Fruit fly (Drosophila melanogaster): ENCODE results near the gene CG6470.

The CG6470 gene

dm6 chrX:18510884-18511283 lies 3.8 kb downstream of the CG6470 start:
- TF ChIP-seq Snoo (tag; optimal IDR thresholded peaks at IDR 0.05), result no peak
- no peak for TF ChIP-seq D1 (tag; optimal IDR thresholded peaks at IDR 0.05)
- TF ChIP-seq rn (GFP tag; IDR thresholded peaks at IDR 0.05), result no peak
- no peak for TF ChIP-seq CG4496 (GFP tag; IDR thresholded peaks at IDR 0.05)
- no peak for TF ChIP-seq Ets98B (GFP tag; IDR thresholded peaks at IDR 0.05)
- no peak for TF ChIP-seq CG8159 (tag; optimal IDR thresholded peaks at IDR 0.05)
- TF ChIP-seq CG17806 (tag; optimal IDR thresholded peaks at IDR 0.05), result no peak
- no peak for TF ChIP-seq CG14655 (GFP tag; optimal IDR thresholded peaks at IDR 0.05)
- TF ChIP-seq Pif1A (GFP tag; optimal IDR thresholded peaks at IDR 0.05), result no peak

- TF ChIP-seq Pif1A (GFP tag; optimal IDR thresholded peaks at IDR 0.05) (no peak), CG8159 (tag; optimal IDR thresholded peaks at IDR 0.05) (no peak), rn (GFP tag; IDR thresholded peaks at IDR 0.05) (no peak), CG14655 (GFP tag; optimal IDR thresholded peaks at IDR 0.05) (no peak), Pif1B (GFP tag; optimal IDR thresholded peaks at IDR 0.05) (no peak), CG13204 (GFP tag; optimal IDR thresholded peaks at IDR 0.05) (no peak), CG4496 (GFP tag; IDR thresholded peaks at IDR 0.05) (no peak), CG34367 (tag; optimal IDR thresholded peaks at IDR 0.05) (no peak), Snoo (tag; optimal IDR thresholded peaks at IDR 0.05) (no peak), CG12605 (GFP tag; IDR thresholded peaks at IDR 0.05) (no peak), CG32121 (GFP tag; IDR thresholded peaks at IDR 0.05) (no peak)
These were observed 5.2 kb downstream of the CG6470 start for dm6 chrX:18509430-18509829.

dm6 chrX:18508565-18508964 lies 6.1 kb downstream of the CG6470 start:
- TF ChIP-seq gl (tag; optimal IDR thresholded peaks at IDR 0.05) (no peak), rn (GFP tag; IDR thresholded peaks at IDR 0.05) (no peak), CG9948 (tag; optimal IDR thresholded peaks at IDR 0.05) (no peak)

- TF ChIP-seq CG9948 (tag; optimal IDR thresholded peaks at IDR 0.05), result peak; percentile 57
- peak; percentile 57 for TF ChIP-seq CG8159 (tag; optimal IDR thresholded peaks at IDR 0.05)
- TF ChIP-seq CG10348 (GFP tag; IDR thresholded peaks at IDR 0.05), result no peak
- TF ChIP-seq rn (GFP tag; IDR thresholded peaks at IDR 0.05), result peak; percentile 70; the same call in 1 of the 2 replicates
- peak; percentile 77 for TF ChIP-seq Pif1A (GFP tag; optimal IDR thresholded peaks at IDR 0.05)
- TF ChIP-seq Snoo (tag; optimal IDR thresholded peaks at IDR 0.05), result peak; percentile 49
- peak; percentile 65 for TF ChIP-seq CG17806 (tag; optimal IDR thresholded peaks at IDR 0.05)
- peak; percentile 86 for TF ChIP-seq Ets98B (GFP tag; IDR thresholded peaks at IDR 0.05)
- peak; percentile 83 for TF ChIP-seq fd96Ca (GFP tag; IDR thresholded peaks at IDR 0.05)
- peak; percentile 3 for TF ChIP-seq EcR (GFP tag; optimal IDR thresholded peaks at IDR 0.05)
- TF ChIP-seq CG12605 (GFP tag; IDR thresholded peaks at IDR 0.05), result peak; percentile 85
- TF ChIP-seq CG8301 (tag; optimal IDR thresholded peaks at IDR 0.05), result peak; percentile 69
- no peak for TF ChIP-seq CG14655 (GFP tag; optimal IDR thresholded peaks at IDR 0.05)
- TF ChIP-seq Pif1B (GFP tag; optimal IDR thresholded peaks at IDR 0.05), result peak; percentile 71
- TF ChIP-seq CG15710 (tag; optimal IDR thresholded peaks at IDR 0.05), result peak; percentile 38
- peak; percentile 30 for TF ChIP-seq gl (tag; optimal IDR thresholded peaks at IDR 0.05)
- peak; percentile 82 for TF ChIP-seq CG32121 (GFP tag; IDR thresholded peaks at IDR 0.05)
- TF ChIP-seq CG4496 (GFP tag; IDR thresholded peaks at IDR 0.05), result peak; percentile 92
- TF ChIP-seq D1 (tag; optimal IDR thresholded peaks at IDR 0.05), result peak; percentile 17
- peak; percentile 67 for TF ChIP-seq CG34367 (tag; optimal IDR thresholded peaks at IDR 0.05)
- TF ChIP-seq CG13204 (GFP tag; optimal IDR thresholded peaks at IDR 0.05), result no peak
These were observed 7.8 kb downstream of the CG6470 start for dm6 chrX:18506639-18507528.

dm6 chrX:18504948-18505597 lies 9.6 kb downstream of the CG6470 start, which contains the start of gene Wnt5:
Wnt5 (minus strand) TSS chrX:18505405.
- no peak for TF ChIP-seq gl (tag; optimal IDR thresholded peaks at IDR 0.05)
- TF ChIP-seq rn (GFP tag; IDR thresholded peaks at IDR 0.05), result no peak
- no peak for TF ChIP-seq CG13204 (GFP tag; optimal IDR thresholded peaks at IDR 0.05)
- no peak for TF ChIP-seq Pif1B (GFP tag; optimal IDR thresholded peaks at IDR 0.05)
- TF ChIP-seq fd96Ca (GFP tag; IDR thresholded peaks at IDR 0.05), result no peak; the same call in 2 of the 3 replicates
- TF ChIP-seq D1 (tag; optimal IDR thresholded peaks at IDR 0.05), result no peak
- TF ChIP-seq CG17806 (tag; optimal IDR thresholded peaks at IDR 0.05), result no peak
- TF ChIP-seq Ets98B (GFP tag; IDR thresholded peaks at IDR 0.05), result peak; percentile 42; the same call in 1 of the 2 replicates
- no peak for TF ChIP-seq CG34367 (tag; optimal IDR thresholded peaks at IDR 0.05)
- TF ChIP-seq EcR (GFP tag; optimal IDR thresholded peaks at IDR 0.05), result peak; percentile 3
- TF ChIP-seq CG8301 (tag; optimal IDR thresholded peaks at IDR 0.05), result no peak
- TF ChIP-seq CG32121 (GFP tag; IDR thresholded peaks at IDR 0.05), result no peak
- TF ChIP-seq Pif1A (GFP tag; optimal IDR thresholded peaks at IDR 0.05), result no peak
- TF ChIP-seq Snoo (tag; optimal IDR thresholded peaks at IDR 0.05), result no peak
- TF ChIP-seq CG9948 (tag; optimal IDR thresholded peaks at IDR 0.05), result no peak
- no peak for TF ChIP-seq CG15710 (tag; optimal IDR thresholded peaks at IDR 0.05)
- peak; percentile 59; the same call in 1 of the 3 replicates for TF ChIP-seq CG4496 (GFP tag; IDR thresholded peaks at IDR 0.05)
- no peak for TF ChIP-seq CG10348 (GFP tag; IDR thresholded peaks at IDR 0.05)
- 0 out of 2 replicates have a peak, but pooled peaks have one; percentile 10 for TF ChIP-seq CG12605 (GFP tag; IDR thresholded peaks at IDR 0.05)
- TF ChIP-seq CG8159 (tag; optimal IDR thresholded peaks at IDR 0.05), result no peak
- no peak for TF ChIP-seq CG14655 (GFP tag; optimal IDR thresholded peaks at IDR 0.05)
